Fruit fly (Drosophila melanogaster) whole organism, embryonic: Measurements from ENCODE around the gene CG11593.

Source experiments
- Atf-2 ChIP-seq: fragments of 200-800 bp; sonication (Bioruptor generic); optimal IDR thresholded peaks from 2 replicates; lab custom pipeline; 2016; ENCODE audit warnings: missing biosample characterization, missing genetic modification characterization
- CG11093 ChIP-seq: fragments of 200-800 bp; sonication (Bioruptor generic); IDR thresholded peaks from 3 replicates; pipeline ENCODE4 v1.3.6; 2022; ENCODE audit warnings: missing biosample characterization, missing genetic modification characterization
- CG11504 ChIP-seq: fragments of 200-800 bp; sonication (Bioruptor generic); optimal IDR thresholded peaks from 3 replicates; lab custom pipeline; 2019; ENCODE audit warnings: missing biosample characterization, mild to moderate bottlenecking, missing genetic modification characterization, moderate library complexity
- CG11696 ChIP-seq: fragments of 200-800 bp; sonication (Bioruptor generic); IDR thresholded peaks from 2 replicates; pipeline ENCODE4 v1.3.6; 2022; ENCODE audit warnings: missing biosample characterization, missing genetic modification characterization
- CG12155 ChIP-seq: fragments of 200-800 bp; sonication (Bioruptor generic); optimal IDR thresholded peaks from 3 replicates; lab custom pipeline; 2016; ENCODE audit warnings: missing biosample characterization, missing genetic modification characterization
- CG12744 ChIP-seq: fragments of 200-800 bp; sonication (Bioruptor generic); optimal IDR thresholded peaks from 2 replicates; lab custom pipeline; 2016; ENCODE audit warnings: missing biosample characterization, missing genetic modification characterization
- CG14441 ChIP-seq: fragments of 200-800 bp; sonication (Bioruptor generic); IDR thresholded peaks from 2 replicates; pipeline ENCODE4 v1.3.6; 2022; ENCODE audit warnings: missing biosample characterization, missing genetic modification characterization
- CG17829 ChIP-seq: fragments of 200-800 bp; optimal IDR thresholded peaks from 2 replicates; lab custom pipeline; 2019; ENCODE audit warnings: missing biosample characterization, mild to moderate bottlenecking, missing genetic modification characterization, moderate library complexity
- CG18599 ChIP-seq: fragments of 200-800 bp; sonication (Bioruptor generic); optimal IDR thresholded peaks from 3 replicates; lab custom pipeline; 2017; ENCODE audit warnings: missing biosample characterization, missing genetic modification characterization, mild to moderate bottlenecking, moderate library complexity, missing genetic modification reagents
- CG18619 ChIP-seq: fragments of 200-800 bp; sonication (Bioruptor generic); optimal IDR thresholded peaks from 3 replicates; lab custom pipeline; 2017; ENCODE audit warnings: missing biosample characterization, mild to moderate bottlenecking, missing genetic modification characterization
- CG31441 ChIP-seq: fragments of 200-800 bp; sonication (Bioruptor generic); IDR thresholded peaks from 2 replicates; pipeline ENCODE4 v1.3.6; 2022; ENCODE audit warnings: missing biosample characterization, missing genetic modification characterization
- CG3995 ChIP-seq: fragments of 200-800 bp; sonication (Bioruptor generic); optimal IDR thresholded peaks from 3 replicates; lab custom pipeline; 2016; ENCODE audit warnings: missing biosample characterization, missing genetic modification characterization
- CG7372 ChIP-seq: fragments of 200-800 bp; sonication (Bioruptor generic); IDR thresholded peaks from 2 replicates; pipeline ENCODE4 v1.3.6; 2022; ENCODE audit warnings: missing biosample characterization, missing genetic modification characterization
- CG9817 ChIP-seq: fragments of 200-800 bp; sonication (Bioruptor generic); optimal IDR thresholded peaks from 2 replicates; lab custom pipeline; 2018; ENCODE audit warnings: missing biosample characterization, mild to moderate bottlenecking, missing genetic modification characterization, moderate library complexity
- CkIIα-i1 ChIP-seq: fragments of 200-800 bp; sonication (Bioruptor generic); IDR thresholded peaks from 2 replicates; pipeline ENCODE4 v1.3.6; 2022; ENCODE audit warnings: missing biosample characterization, missing genetic modification characterization
- D ChIP-seq, 2 experiments: fragments of 200-800 bp in 1 of 2; fragments of >200 bp in 1 of 2; sonication (Bioruptor generic) in 1 of 2; optimal IDR thresholded peaks; 2 replicates in 1 of 2; 3 replicates in 1 of 2; lab custom pipeline; 2017; ENCODE audit warnings: mild to moderate bottlenecking in 1 of 2, missing biosample characterization in 1 of 2, missing genetic modification characterization in 1 of 2, missing genetic modification reagents in 1 of 2
- D19A ChIP-seq: fragments of 200-800 bp; optimal IDR thresholded peaks from 3 replicates; lab custom pipeline; 2019; ENCODE audit warnings: missing biosample characterization, mild to moderate bottlenecking, missing genetic modification characterization, moderate library complexity
- Dad ChIP-seq: fragments of 200-800 bp; sonication (Bioruptor generic); optimal IDR thresholded peaks from 3 replicates; lab custom pipeline; 2016; ENCODE audit warnings: missing biosample characterization, missing genetic modification characterization
- Dek ChIP-seq: fragments of 200-800 bp; sonication (Bioruptor generic); optimal IDR thresholded peaks from 3 replicates; lab custom pipeline; 2019; ENCODE audit warnings: missing biosample characterization, mild to moderate bottlenecking, missing genetic modification characterization, moderate library complexity
- Dfd ChIP-seq, 2 experiments: fragments of >200 bp; optimal IDR thresholded peaks; 2 replicates each; lab custom pipeline; 2017; ENCODE audit warnings: missing biosample characterization in 2 of 2, missing genetic modification characterization in 2 of 2
- Dip2 ChIP-seq: fragments of 200-800 bp; sonication (Bioruptor generic); IDR thresholded peaks from 2 replicates; pipeline ENCODE4 v1.3.6; 2022; ENCODE audit warnings: missing biosample characterization, missing genetic modification characterization
- Drgx ChIP-seq: fragments of 200-800 bp; sonication (Bioruptor generic); IDR thresholded peaks from 2 replicates; pipeline ENCODE4 v1.3.6; 2022; ENCODE audit warnings: missing biosample characterization, missing genetic modification characterization
- E2f1 ChIP-seq: fragments of 200-800 bp; sonication (Bioruptor generic); IDR thresholded peaks from 2 replicates; pipeline ENCODE4 v1.3.6; 2022; ENCODE audit warnings: missing biosample characterization, missing genetic modification characterization
- HHEX ChIP-seq: fragments of 200-800 bp; sonication (Bioruptor generic); optimal IDR thresholded peaks from 3 replicates; lab custom pipeline; 2017; ENCODE audit warnings: missing biosample characterization, mild to moderate bottlenecking, missing genetic modification characterization, missing genetic modification reagents
- Myb ChIP-seq: fragments of 200-800 bp; sonication (Bioruptor generic); optimal IDR thresholded peaks from 2 replicates; lab custom pipeline; 2016; ENCODE audit warnings: missing biosample characterization, missing genetic modification characterization
- Neu2 ChIP-seq: fragments of 200-800 bp; sonication (Bioruptor generic); optimal IDR thresholded peaks from 3 replicates; lab custom pipeline; 2016; ENCODE audit warnings: missing biosample characterization, missing genetic modification characterization, borderline replicate concordance
- NfI ChIP-seq: fragments of 200-800 bp; sonication (Bioruptor generic); optimal IDR thresholded peaks from 3 replicates; lab custom pipeline; 2018; ENCODE audit warnings: missing biosample characterization, mild to moderate bottlenecking, missing genetic modification characterization, moderate library complexity
- Opbp ChIP-seq: fragments of 200-800 bp; sonication (Bioruptor generic); IDR thresholded peaks from 3 replicates; pipeline ENCODE4 v1.3.6; 2022; ENCODE audit warnings: missing biosample characterization, missing genetic modification characterization; ENCODE audit not compliant: partially characterized antibody
- Optix ChIP-seq: fragments of 200-800 bp; sonication (Bioruptor generic); IDR thresholded peaks from 3 replicates; pipeline ENCODE4 v1.3.6; 2022; ENCODE audit warnings: missing biosample characterization, missing genetic modification characterization
- Ptx1 ChIP-seq: fragments of 200-800 bp; sonication (Bioruptor generic); IDR thresholded peaks from 2 replicates; pipeline ENCODE4 v1.3.6; 2022; ENCODE audit warnings: missing biosample characterization, missing genetic modification characterization
- Sox100B ChIP-seq: fragments of 200-800 bp; sonication (Bioruptor generic); optimal IDR thresholded peaks from 3 replicates; lab custom pipeline; 2018; ENCODE audit warnings: missing biosample characterization, mild to moderate bottlenecking, missing genetic modification characterization
- Sox102F ChIP-seq: fragments of 200-800 bp; sonication (Bioruptor generic); optimal IDR thresholded peaks from 2 replicates; lab custom pipeline; 2018; ENCODE audit warnings: missing biosample characterization, mild to moderate bottlenecking, missing genetic modification characterization, moderate library complexity
- TFAM ChIP-seq: fragments of 200-800 bp; sonication (Bioruptor generic); optimal IDR thresholded peaks from 2 replicates; lab custom pipeline; 2017; ENCODE audit warnings: missing biosample characterization, missing genetic modification characterization, inconsistent platforms
- ap ChIP-seq: fragments of 200-800 bp; sonication (Bioruptor generic); IDR thresholded peaks from 2 replicates; pipeline ENCODE4 v1.3.6; 2022; ENCODE audit warnings: missing biosample characterization, missing genetic modification characterization
- dati ChIP-seq: fragments of 200-800 bp; sonication (Bioruptor generic); IDR thresholded peaks from 2 replicates; pipeline ENCODE4 v1.3.6; 2022; ENCODE audit warnings: missing biosample characterization, missing genetic modification characterization
- emc ChIP-seq: fragments of 200-800 bp; sonication (Bioruptor generic); optimal IDR thresholded peaks from 2 replicates; lab custom pipeline; 2016; ENCODE audit warnings: missing biosample characterization, missing genetic modification characterization
- en ChIP-seq: fragments of 200-800 bp; sonication (Bioruptor generic); optimal IDR thresholded peaks from 2 replicates; lab custom pipeline; 2016; ENCODE audit warnings: missing biosample characterization, missing genetic modification characterization
- fd102C ChIP-seq: fragments of 200-800 bp; sonication (Bioruptor generic); optimal IDR thresholded peaks from 2 replicates; lab custom pipeline; 2018; ENCODE audit warnings: missing biosample characterization, mild to moderate bottlenecking, missing genetic modification characterization, moderate library complexity
- fd96Cb ChIP-seq: fragments of 200-800 bp; sonication (Bioruptor generic); optimal IDR thresholded peaks from 2 replicates; lab custom pipeline; 2018; ENCODE audit warnings: missing biosample characterization, mild to moderate bottlenecking, missing genetic modification characterization, moderate library complexity
- grau ChIP-seq: fragments of 200-800 bp; optimal IDR thresholded peaks from 3 replicates; lab custom pipeline; 2019; ENCODE audit warnings: missing biosample characterization, mild to moderate bottlenecking, missing genetic modification characterization, moderate library complexity
- ham ChIP-seq: fragments of 200-800 bp; sonication (Bioruptor generic); IDR thresholded peaks from 2 replicates; pipeline ENCODE4 v1.3.6; 2022; ENCODE audit warnings: missing biosample characterization, missing genetic modification characterization
- hth ChIP-seq: fragments of >200 bp; optimal IDR thresholded peaks from 2 replicates; lab custom pipeline; 2017; ENCODE audit warnings: inconsistent platforms
- lilli ChIP-seq: fragments of 200-800 bp; sonication (Bioruptor generic); optimal IDR thresholded peaks from 3 replicates; lab custom pipeline; 2016; ENCODE audit warnings: missing biosample characterization, missing genetic modification characterization
- pzg ChIP-seq: fragments of 200-800 bp; sonication (Bioruptor generic); optimal IDR thresholded peaks from 3 replicates; lab custom pipeline; 2018; ENCODE audit warnings: missing biosample characterization, mild to moderate bottlenecking, missing genetic modification characterization, moderate library complexity
- row ChIP-seq: fragments of 200-800 bp; sonication (Bioruptor generic); IDR thresholded peaks from 3 replicates; pipeline ENCODE4 v1.3.6; 2022; ENCODE audit warnings: missing biosample characterization, missing genetic modification characterization
- scrt ChIP-seq: fragments of 200-800 bp; sonication (Bioruptor generic); optimal IDR thresholded peaks from 2 replicates; lab custom pipeline; 2018; ENCODE audit warnings: missing biosample characterization, mild to moderate bottlenecking, missing genetic modification characterization, moderate library complexity
- shn ChIP-seq: fragments of 200-800 bp; sonication (Bioruptor generic); optimal IDR thresholded peaks from 3 replicates; lab custom pipeline; 2016; ENCODE audit warnings: missing biosample characterization, missing genetic modification characterization
- sima ChIP-seq: fragments of 200-800 bp; sonication (Bioruptor generic); optimal IDR thresholded peaks from 2 replicates; lab custom pipeline; 2016; ENCODE audit warnings: missing biosample characterization, missing genetic modification characterization
- ssp ChIP-seq: fragments of 200-800 bp; sonication (Bioruptor generic); IDR thresholded peaks from 2 replicates; pipeline ENCODE4 v1.3.6; 2022; ENCODE audit warnings: missing biosample characterization, missing genetic modification characterization
- vfl ChIP-seq: fragments of 200-800 bp; sonication (Bioruptor generic); optimal IDR thresholded peaks from 2 replicates; lab custom pipeline; 2016; ENCODE audit warnings: missing biosample characterization, missing genetic modification characterization
- wek ChIP-seq: fragments of 200-800 bp; sonication (Bioruptor generic); optimal IDR thresholded peaks from 3 replicates; lab custom pipeline; 2018; ENCODE audit warnings: missing biosample characterization, mild to moderate bottlenecking, missing genetic modification characterization, moderate library complexity
- zfh1 ChIP-seq: fragments of 200-800 bp; sonication (Bioruptor generic); IDR thresholded peaks from 3 replicates; pipeline ENCODE4 v1.3.6; 2022; ENCODE audit warnings: missing biosample characterization, missing genetic modification characterization

CG11593 gene

DNA sequence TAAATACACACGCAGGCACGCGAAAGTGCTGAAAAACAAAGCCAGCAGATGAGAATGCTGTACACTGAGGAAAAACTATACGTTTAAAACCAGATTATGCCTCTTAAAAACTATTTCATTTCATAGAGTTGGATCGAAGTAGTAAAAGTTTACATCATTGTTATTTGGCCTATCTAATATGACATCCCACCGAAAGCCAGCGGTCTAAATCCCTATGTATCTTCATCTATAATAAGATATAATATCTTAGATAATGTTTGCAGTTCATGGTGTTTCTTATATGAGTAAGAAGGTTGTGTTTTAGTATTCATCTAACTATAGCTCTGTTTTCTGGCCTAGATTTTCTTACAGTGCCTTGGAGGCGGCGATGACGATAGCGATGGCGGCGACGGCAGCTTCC, 30.2 kb downstream of the CG11593 start:
- TF ChIP-seq Neu2 (GFP tag; lab: Kevin White, UChicago) (no peak), CG12744 (GFP tag; lab: Kevin White, UChicago) (no peak), CG3995 (no peak), shn (GFP tag; lab: Kevin White, UChicago) (no peak), Opbp (no peak), Drgx (GFP tag; lab: Robert Waterston, UW) (no peak), CkIIα-i1 (GFP tag; lab: Robert Waterston, UW) (no peak), D19A (tag; lab: Kevin White, UChicago) (peak; percentile 12), CG12155 (GFP tag; lab: Kevin White, UChicago) (no peak), CG18599 (GFP tag; lab: Kevin White, UChicago) (peak; percentile 70), row (GFP tag; lab: Robert Waterston, UW) (0 out of 3 replicates have a peak, but pooled peaks have one; percentile 35), CG11504 (peak; percentile 59), fd96Cb (peak; percentile 13), dati (GFP tag; lab: Robert Waterston, UW) (no peak), vfl (GFP tag; lab: Kevin White, UChicago) (no peak), CG17829 (tag; lab: Kevin White, UChicago) (no peak), CG9817 (tag; lab: Kevin White, UChicago) (no peak), grau (tag; lab: Kevin White, UChicago) (peak; percentile 38), Ptx1 (GFP tag; lab: Robert Waterston, UW) (no peak), TFAM (GFP tag; lab: Kevin White, UChicago) (no peak), wek (GFP tag; lab: Kevin White, UChicago) (no peak), HHEX (GFP tag; lab: Kevin White, UChicago) (peak; percentile 24), CG7372 (GFP tag; lab: Robert Waterston, UW) (no peak), hth (lab: Kevin White, UChicago) (no peak), pzg (no peak), zfh1 (no peak), scrt (peak; percentile 70), fd102C (no peak), Sox102F (GFP tag; lab: Kevin White, UChicago) (peak; percentile 11), NfI (no peak), Sox100B (GFP tag; lab: Kevin White, UChicago) (peak; percentile 29), D (optimal IDR thresholded peaks at IDR 0.05; lab: Kevin White, UChicago) (no peak), D (GFP tag; optimal IDR thresholded peaks at IDR 0.05; lab: Kevin White, UChicago) (no peak), ssp (GFP tag; lab: Robert Waterston, UW) (no peak), Optix (GFP tag; lab: Robert Waterston, UW) (no peak), CG18619 (GFP tag; lab: Kevin White, UChicago) (no peak), Dad (GFP tag; lab: Kevin White, UChicago) (no peak), Dfd (GFP tag; optimal IDR thresholded peaks at IDR 0.05; lab: Kevin White, UChicago) (no peak), CG11093 (GFP tag; lab: Robert Waterston, UW) (no peak), Dip2 (GFP tag; lab: Robert Waterston, UW) (no peak), CG11696 (GFP tag; lab: Robert Waterston, UW) (no peak), sima (GFP tag; lab: Kevin White, UChicago) (no peak), en (no peak), Myb (GFP tag; lab: Kevin White, UChicago) (no peak), CG14441 (GFP tag; lab: Robert Waterston, UW) (no peak), Atf-2 (no peak), lilli (GFP tag; lab: Kevin White, UChicago) (no peak), emc (GFP tag; lab: Kevin White, UChicago) (no peak), Dek (no peak), E2f1 (no peak), ap (GFP tag; lab: Robert Waterston, UW) (no peak), ham (GFP tag; lab: Robert Waterston, UW) (no peak), CG31441 (GFP tag; lab: Robert Waterston, UW) (peak; percentile 54)
